Worm (Caenorhabditis elegans) whole organism, early embryonic: ENCODE measurements around the gene F13E9.13.

Source experiments
- B0310.2 ChIP-seq: sonication (generic microtip); optimal IDR thresholded peaks from 2 replicates; lab custom pipeline; 2016; ENCODE audit warnings: mild to moderate bottlenecking, missing genetic modification characterization, missing compliant biosample characterization
- ama-1 ChIP-seq: fragments of 150-350 bp; optimal IDR thresholded peaks from 2 replicates; lab custom pipeline; 2014
- ceh-36 ChIP-seq: sonication (generic microtip); optimal IDR thresholded peaks from 2 replicates; lab custom pipeline; 2016; ENCODE audit warnings: missing genetic modification characterization, inconsistent platforms, missing compliant biosample characterization
- flt-1 ChIP-seq: fragments of 200-800 bp; sonication (Bioruptor generic); IDR thresholded peaks from 2 replicates; pipeline ENCODE4 v1.3.6; 2022; ENCODE audit warnings: missing genetic modification characterization, missing compliant biosample characterization
- hmg-4 ChIP-seq: fragments of 200-800 bp; sonication (Bioruptor generic); optimal IDR thresholded peaks from 2 replicates; lab custom pipeline; 2018; ENCODE audit warnings: mild to moderate bottlenecking, missing genetic modification characterization, missing compliant biosample characterization
- pes-1 ChIP-seq: fragments of 200-800 bp; sonication (Bioruptor generic); IDR thresholded peaks from 2 replicates; pipeline ENCODE4 v1.3.6; 2022; ENCODE audit warnings: missing genetic modification reagents, missing genetic modification characterization, missing compliant biosample characterization
- scrt-1 ChIP-seq: fragments of 200-800 bp; sonication (Bioruptor generic); IDR thresholded peaks from 2 replicates; pipeline ENCODE4 v1.3.6; 2022; ENCODE audit warnings: missing genetic modification characterization, missing compliant biosample characterization
- sea-1 ChIP-seq: fragments of 200-800 bp; sonication (Bioruptor generic); conservative IDR thresholded peaks from 2 replicates; pipeline ENCODE4 v1.3.6; 2022; ENCODE audit warnings: missing genetic modification characterization, missing compliant biosample characterization
- tbx-37 ChIP-seq: fragments of 200-800 bp; sonication (Bioruptor generic); conservative IDR thresholded peaks from 2 replicates; pipeline ENCODE4 v1.3.6; 2022; ENCODE audit warnings: missing genetic modification reagents, missing genetic modification characterization, missing compliant biosample characterization
- tra-4 ChIP-seq: sonication (generic microtip); optimal IDR thresholded peaks from 2 replicates; lab custom pipeline; 2017; ENCODE audit warnings: missing genetic modification characterization, missing compliant biosample characterization

DNA sequence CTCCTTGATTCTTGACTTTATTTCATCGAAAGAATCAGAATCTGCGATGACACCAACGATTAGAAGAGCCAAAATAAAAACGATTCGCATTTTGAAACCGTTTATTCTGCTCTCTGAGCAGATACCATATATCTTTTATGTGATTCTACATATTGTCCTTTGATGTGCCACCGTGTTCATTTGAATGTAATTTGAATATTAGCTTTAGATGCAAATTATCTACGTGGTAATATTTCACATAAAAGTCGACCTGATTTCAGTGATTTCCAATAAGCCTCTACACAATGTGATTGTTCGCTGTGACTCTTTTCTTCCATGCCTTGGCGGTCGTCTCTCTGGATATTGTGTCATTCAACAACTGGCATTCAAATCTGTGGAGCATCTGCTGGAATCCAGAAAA is 17.7 kb downstream of the F13E9.13 start, which contains the start of the genes F13E9.9 and F13E9.19:
- TF ChIP-seq ama-1 (lab: Kevin White, UChicago) (no peak), hmg-4 (GFP tag; lab: Kevin White, UChicago) (no peak), tra-4 (tag; lab: Kevin White, UChicago) (no peak), sea-1 (no peak), ceh-36 (no peak), pes-1 (GFP tag; lab: Robert Waterston, UW) (no peak), scrt-1 (GFP tag; lab: Robert Waterston, UW) (no peak), B0310.2 (tag; lab: Kevin White, UChicago) (no peak), tbx-37 (GFP tag; lab: Robert Waterston, UW) (no peak), flt-1 (no peak)
